Worm (Caenorhabditis elegans): ENCODE results near the gene C46F11.4.

Gene C46F11.4

ce11 chrIII:3619621-3620261, 44.4 kb downstream of the C46F11.4 start (continued):
- TF ChIP-seq nhr-41 (GFP tag; IDR thresholded peaks at IDR 0.05) (no peak), arid-1 (GFP tag; conservative IDR thresholded peaks at IDR 0.05) (no peak), set-16 (GFP tag; IDR thresholded peaks at IDR 0.05) (no peak), aly-2 (tag; optimal IDR thresholded peaks at IDR 0.05) (no peak), unc-39 (tag; optimal IDR thresholded peaks at IDR 0.05) (no peak), nhr-28 (tag; optimal IDR thresholded peaks at IDR 0.05) (peak; percentile 63), pha-4 (GFP tag; IDR thresholded peaks at IDR 0.05) (no peak), pha-4 (tag; optimal IDR thresholded peaks at IDR 0.05) (no peak), tag-97 (GFP tag; IDR thresholded peaks at IDR 0.05) (no peak), F44E2.7 (GFP tag; IDR thresholded peaks at IDR 0.05) (no peak), nhr-111 (GFP tag; optimal IDR thresholded peaks at IDR 0.05) (no peak), lir-3 (tag; optimal IDR thresholded peaks at IDR 0.05) (no peak), nhr-11 (tag; optimal IDR thresholded peaks at IDR 0.05) (no peak), hmg-1.1 (GFP tag; IDR thresholded peaks at IDR 0.05) (peak; percentile 63), zfp-3 (GFP tag; conservative IDR thresholded peaks at IDR 0.05) (no peak), vab-7 (GFP tag; IDR thresholded peaks at IDR 0.05) (no peak), lin-15B (tag; optimal IDR thresholded peaks at IDR 0.05) (no peak), ama-1 (optimal IDR thresholded peaks at IDR 0.05) (no peak), daf-16 (GFP tag; optimal IDR thresholded peaks at IDR 0.05) (no peak), daf-16 (tag; optimal IDR thresholded peaks at IDR 0.05) (peak; percentile 26), lin-13 (GFP tag; optimal IDR thresholded peaks at IDR 0.05) (no peak), hlh-11 (tag; optimal IDR thresholded peaks at IDR 0.05) (peak; percentile 61), nhr-48 (tag; optimal IDR thresholded peaks at IDR 0.05) (no peak), mxl-2 (GFP tag; conservative IDR thresholded peaks at IDR 0.05) (no peak), lin-38 (GFP tag; IDR thresholded peaks at IDR 0.05) (no peak), pqm-1 (tag; optimal IDR thresholded peaks at IDR 0.05) (no peak), ZK337.2 (GFP tag; IDR thresholded peaks at IDR 0.05) (no peak), F49E8.2 (tag; optimal IDR thresholded peaks at IDR 0.05; ENCODE audit: borderline replicate concordance) (no peak), cey-2 (tag; optimal IDR thresholded peaks at IDR 0.05; ENCODE audit: borderline replicate concordance, insufficient read depth) (no peak), attf-4 (tag; optimal IDR thresholded peaks at IDR 0.05) (no peak), nhr-76 (tag; optimal IDR thresholded peaks at IDR 0.05) (no peak), nhr-6 (tag; optimal IDR thresholded peaks at IDR 0.05) (peak; percentile 13), mes-2 (tag; optimal IDR thresholded peaks at IDR 0.05; ENCODE audit: poor library complexity, severe bottlenecking) (peak; percentile 36), nhr-77 (tag; optimal IDR thresholded peaks at IDR 0.05) (no peak), snpc-1.2 (GFP tag; IDR thresholded peaks at IDR 0.05) (no peak), ceh-32 (tag; optimal IDR thresholded peaks at IDR 0.05; ENCODE audit: poor library complexity) (no peak), ceh-82 (tag; optimal IDR thresholded peaks at IDR 0.05) (no peak), aha-1 (tag) (peak; percentile 97), ceh-20 (GFP tag; IDR thresholded peaks at IDR 0.05) (no peak), lin-29 (GFP tag; IDR thresholded peaks at IDR 0.05) (no peak), D1046.2 (GFP tag; IDR thresholded peaks at IDR 0.05) (no peak), ctbp-1 (GFP tag; IDR thresholded peaks at IDR 0.05) (no peak), tra-1 (GFP tag; IDR thresholded peaks at IDR 0.05) (no peak), unc-130 (GFP tag; optimal IDR thresholded peaks at IDR 0.05) (no peak), mdl-1 (tag; optimal IDR thresholded peaks at IDR 0.05) (peak in 1 of 2 experiments; percentile 43), zip-11 (GFP tag; IDR thresholded peaks at IDR 0.05) (no peak), mdt-29 (GFP tag; IDR thresholded peaks at IDR 0.05) (no peak), hif-1 (tag; optimal IDR thresholded peaks at IDR 0.05) (no peak), dve-1 (tag; optimal IDR thresholded peaks at IDR 0.05; ENCODE audit: insufficient read depth) (peak; percentile 48), Y5F2A.4 (GFP tag; optimal IDR thresholded peaks at IDR 0.05) (no peak), rbr-2 (tag; optimal IDR thresholded peaks at IDR 0.05) (peak; percentile 51), lin-39 (tag; optimal IDR thresholded peaks at IDR 0.05) (no peak)
